Worm (Caenorhabditis elegans): ENCODE measurements around the gene prx-1.

DNA sequence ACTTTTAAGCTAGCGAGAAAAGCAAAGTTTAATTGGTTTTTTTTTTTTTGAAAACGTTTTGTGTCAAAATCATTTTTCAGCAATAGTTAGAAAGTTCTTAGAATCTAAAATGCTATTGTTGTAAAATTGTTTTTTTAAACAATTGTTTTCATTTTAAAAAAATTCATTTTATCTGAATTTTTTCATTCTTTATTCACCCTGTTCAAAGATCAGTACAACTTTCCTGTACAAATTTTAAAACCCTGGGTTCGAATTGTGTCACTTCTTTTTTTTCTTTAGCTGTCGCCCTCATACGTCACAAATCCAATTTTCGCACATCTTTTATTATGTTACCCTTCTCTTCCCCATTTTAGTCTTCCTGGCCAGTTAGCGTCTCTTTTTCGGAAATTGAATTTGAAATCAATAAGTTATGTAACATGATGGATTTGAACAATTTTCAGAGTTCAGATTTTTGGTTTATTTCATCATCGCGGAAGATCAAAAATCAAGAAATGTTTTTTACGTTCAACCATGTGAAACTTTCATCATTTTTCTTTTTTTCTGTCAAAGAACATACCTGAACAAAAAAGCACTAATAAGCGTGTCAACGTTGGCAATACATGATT, 43.1 kb downstream of the prx-1 start:
- TF ChIP-seq pha-4 (tag; optimal IDR thresholded peaks at IDR 0.05), result no peak
- TF ChIP-seq unc-62 (GFP tag; optimal IDR thresholded peaks at IDR 0.05), result no peak
- TF ChIP-seq nhr-2 (tag; optimal IDR thresholded peaks at IDR 0.05), result no peak
- no peak for TF ChIP-seq elt-1 (tag; optimal IDR thresholded peaks at IDR 0.05; ENCODE audit: borderline replicate concordance, insufficient read depth)
- TF ChIP-seq ztf-11 (tag; optimal IDR thresholded peaks at IDR 0.05), result no peak
- TF ChIP-seq ceh-43 (GFP tag; optimal IDR thresholded peaks at IDR 0.05), result no peak
- TF ChIP-seq mep-1 (tag; optimal IDR thresholded peaks at IDR 0.05), result no peak
- TF ChIP-seq ces-1 (GFP tag; optimal IDR thresholded peaks at IDR 0.05), result peak; percentile 99
- no peak for TF ChIP-seq lsy-2 (tag; optimal IDR thresholded peaks at IDR 0.05)
- no peak for TF ChIP-seq unc-39 (tag; optimal IDR thresholded peaks at IDR 0.05)

Measured in whole organism, mixed stage, embryonic.